3 fruit fly cellular contexts compared by ENCODE assay signal in the genomic region with DNA sequence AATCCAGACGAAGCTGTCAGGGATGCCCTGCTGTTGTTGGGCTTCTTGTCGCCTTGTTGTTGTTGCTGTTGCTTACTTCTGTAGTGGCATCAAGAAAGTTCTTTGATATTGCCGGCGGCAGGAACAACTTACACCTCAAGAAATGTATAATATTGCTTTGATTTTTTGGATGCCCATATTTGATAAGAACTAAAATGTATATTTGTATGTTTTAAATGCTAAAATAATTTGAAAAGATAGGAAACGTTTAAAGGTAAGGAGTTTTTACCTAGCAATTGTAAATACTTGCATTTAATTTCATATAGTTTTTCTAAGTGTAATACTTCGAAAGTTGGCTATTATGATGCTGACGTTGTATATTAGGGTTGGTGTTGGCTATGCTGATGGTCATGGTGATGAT.
TF ChIP-seq lines count a peak whose summit lies in the region.

No protein-coding gene starts in this region.

- no peak for TF ChIP-seq CTCF in whole organism, embryonic (GFP tag; optimal IDR thresholded peaks at IDR 0.05; lab: Kevin White, UChicago)

TF ChIP-seq in whole organism, embryonic, 481 proteins besides CTCF, POLR2A, EP300 and RAD21 (continues in another document):
- TF ChIP-seq Fer3 (tag; optimal IDR thresholded peaks at IDR 0.05; lab: Kevin White, UChicago), result peak; percentile 45
- no peak for TF ChIP-seq kah (GFP tag; optimal IDR thresholded peaks at IDR 0.05; lab: Kevin White, UChicago)
- TF ChIP-seq CG9932 (GFP tag; IDR thresholded peaks at IDR 0.05; lab: Robert Waterston, UW), result peak; percentile 28; the same call in 1 of the 2 replicates
- peak; percentile 24 for TF ChIP-seq Asciz (GFP tag; optimal IDR thresholded peaks at IDR 0.05; lab: Kevin White, UChicago)
- TF ChIP-seq CG9797 (GFP tag; optimal IDR thresholded peaks at IDR 0.05; lab: Kevin White, UChicago), result no peak
- peak; percentile 28 for TF ChIP-seq CG9727 (GFP tag; optimal IDR thresholded peaks at IDR 0.05; lab: Kevin White, UChicago)
- TF ChIP-seq CG17361 (GFP tag; IDR thresholded peaks at IDR 0.05; lab: Robert Waterston, UW), result peak; percentile 47; the same call in 2 of the 3 replicates
- TF ChIP-seq Hand (GFP tag; optimal IDR thresholded peaks at IDR 0.05; lab: Kevin White, UChicago), result peak; percentile 1
- no peak for TF ChIP-seq usp (GFP tag; optimal IDR thresholded peaks at IDR 0.05; lab: Kevin White, UChicago)
- TF ChIP-seq tgo (GFP tag; IDR thresholded peaks at IDR 0.05; lab: Robert Waterston, UW), result 0 out of 3 replicates have a peak, but pooled peaks have one; percentile 19
- no peak for TF ChIP-seq fd102C (GFP tag; optimal IDR thresholded peaks at IDR 0.05; lab: Kevin White, UChicago)
- no peak for TF ChIP-seq exex (tag; optimal IDR thresholded peaks at IDR 0.05; lab: Kevin White, UChicago)
- peak; percentile 34 for TF ChIP-seq fd96Cb (tag; optimal IDR thresholded peaks at IDR 0.05; lab: Kevin White, UChicago)
- no peak for TF ChIP-seq CG9609 (GFP tag; optimal IDR thresholded peaks at IDR 0.05; lab: Kevin White, UChicago)
- TF ChIP-seq CG7556 (GFP tag; optimal IDR thresholded peaks at IDR 0.05; lab: Kevin White, UChicago), result peak; percentile 43
- TF ChIP-seq Spps (tag; optimal IDR thresholded peaks at IDR 0.05; lab: Kevin White, UChicago), result peak; percentile 14
- peak; percentile 45 for TF ChIP-seq CG14710 (tag; optimal IDR thresholded peaks at IDR 0.05; lab: Kevin White, UChicago)
- peak; percentile 64 for TF ChIP-seq CG31441 (GFP tag; IDR thresholded peaks at IDR 0.05; lab: Robert Waterston, UW)
- TF ChIP-seq CG17359 (tag; optimal IDR thresholded peaks at IDR 0.05; lab: Kevin White, UChicago), result peak; percentile 55
- TF ChIP-seq CG4360 (GFP tag; IDR thresholded peaks at IDR 0.05; lab: Robert Waterston, UW), result peak; percentile 29; the same call in 1 of the 2 replicates
- TF ChIP-seq CG13624 (GFP tag; optimal IDR thresholded peaks at IDR 0.05; lab: Kevin White, UChicago), result no peak
- peak; percentile 68 for TF ChIP-seq Blimp-1 (GFP tag; optimal IDR thresholded peaks at IDR 0.05; lab: Kevin White, UChicago)
- TF ChIP-seq CG6813 (GFP tag; optimal IDR thresholded peaks at IDR 0.05; lab: Kevin White, UChicago), result no peak
- TF ChIP-seq hth (optimal IDR thresholded peaks at IDR 0.05; lab: Kevin White, UChicago), result no peak
- peak; percentile 43 for TF ChIP-seq CG13424 (tag; optimal IDR thresholded peaks at IDR 0.05; lab: Kevin White, UChicago)
- TF ChIP-seq eve (GFP tag; optimal IDR thresholded peaks at IDR 0.05; lab: Kevin White, UChicago), result peak in 1 of 2 experiments; percentile 67
- TF ChIP-seq CG12391 (tag; optimal IDR thresholded peaks at IDR 0.05; lab: Kevin White, UChicago), result peak; percentile 56
- TF ChIP-seq cwo (GFP tag; optimal IDR thresholded peaks at IDR 0.05; lab: Kevin White, UChicago), result peak; percentile 7

TF ChIP-seq in whole organism, prepupa, 60 proteins besides CTCF, POLR2A, EP300 and RAD21:
- TF ChIP-seq Hr38 (GFP tag; optimal IDR thresholded peaks at IDR 0.05; lab: Kevin White, UChicago), result no peak
- no peak for TF ChIP-seq CG3032 (tag; optimal IDR thresholded peaks at IDR 0.05; lab: Kevin White, UChicago)
- TF ChIP-seq pdm3 (GFP tag; optimal IDR thresholded peaks at IDR 0.05; lab: Kevin White, UChicago), result no peak
- peak; percentile 42 for TF ChIP-seq Met (GFP tag; optimal IDR thresholded peaks at IDR 0.05; lab: Kevin White, UChicago)
- no peak for TF ChIP-seq CG3919 (GFP tag; optimal IDR thresholded peaks at IDR 0.05; lab: Kevin White, UChicago)
- TF ChIP-seq lz (GFP tag; optimal IDR thresholded peaks at IDR 0.05; lab: Kevin White, UChicago), result no peak
- TF ChIP-seq CG6276 (GFP tag; optimal IDR thresholded peaks at IDR 0.05; lab: Kevin White, UChicago), result no peak
- TF ChIP-seq Eip93F (GFP tag; optimal IDR thresholded peaks at IDR 0.05; lab: Kevin White, UChicago), result no peak
- peak; percentile 42 for TF ChIP-seq Eip78C (GFP tag; lab: Kevin White, UChicago)
- TF ChIP-seq CG9139 (GFP tag; optimal IDR thresholded peaks at IDR 0.05; lab: Kevin White, UChicago), result no peak
- TF ChIP-seq OdsH (GFP tag; optimal IDR thresholded peaks at IDR 0.05; lab: Kevin White, UChicago), result no peak
- TF ChIP-seq CG6163 (GFP tag; IDR thresholded peaks at IDR 0.05; lab: Robert Waterston, UW), result no peak
- no peak for TF ChIP-seq CG7368 (GFP tag; optimal IDR thresholded peaks at IDR 0.05; lab: Kevin White, UChicago)
- TF ChIP-seq svp (GFP tag; lab: Kevin White, UChicago), result peak; percentile 51
- TF ChIP-seq Lpt (GFP tag; optimal IDR thresholded peaks at IDR 0.05; lab: Kevin White, UChicago), result no peak
- TF ChIP-seq esn (GFP tag; optimal IDR thresholded peaks at IDR 0.05; lab: Kevin White, UChicago), result peak; percentile 1
- TF ChIP-seq CG8632 (GFP tag; optimal IDR thresholded peaks at IDR 0.05; lab: Kevin White, UChicago), result no peak
- TF ChIP-seq Sox15 (GFP tag; optimal IDR thresholded peaks at IDR 0.05; lab: Kevin White, UChicago), result no peak
- no peak for TF ChIP-seq CG8119 (GFP tag; IDR thresholded peaks at IDR 0.05; lab: Robert Waterston, UW)
- no peak for TF ChIP-seq vri (GFP tag; optimal IDR thresholded peaks at IDR 0.05; lab: Kevin White, UChicago)
- no peak for TF ChIP-seq fd59A (GFP tag; optimal IDR thresholded peaks at IDR 0.05; lab: Kevin White, UChicago)
- TF ChIP-seq CG10631 (GFP tag; optimal IDR thresholded peaks at IDR 0.05; lab: Kevin White, UChicago), result no peak
- TF ChIP-seq CG1621 (tag; optimal IDR thresholded peaks at IDR 0.05; lab: Kevin White, UChicago), result no peak
- no peak for TF ChIP-seq salr (GFP tag; optimal IDR thresholded peaks at IDR 0.05; lab: Kevin White, UChicago)
- no peak for TF ChIP-seq fd85E (GFP tag; optimal IDR thresholded peaks at IDR 0.05; lab: Kevin White, UChicago)
TF ChIP-seq in whole organism, prepupa: peak in this region for 4.

TF ChIP-seq in whole organism, wandering third instar larva, 38 proteins besides CTCF, POLR2A, EP300 and RAD21:
- TF ChIP-seq CG9705 (GFP tag; optimal IDR thresholded peaks at IDR 0.05; lab: Kevin White, UChicago) (no peak), h (GFP tag; optimal IDR thresholded peaks at IDR 0.05; lab: Kevin White, UChicago) (peak; percentile 21), usp (GFP tag; optimal IDR thresholded peaks at IDR 0.05; lab: Kevin White, UChicago) (no peak), jim (GFP tag; optimal IDR thresholded peaks at IDR 0.05; lab: Kevin White, UChicago) (no peak), pan (optimal IDR thresholded peaks at IDR 0.05; lab: Kevin White, UChicago) (no peak), Vsx2 (GFP tag; optimal IDR thresholded peaks at IDR 0.05; lab: Kevin White, UChicago; ENCODE audit: partially characterized antibody) (no peak), woc (GFP tag; optimal IDR thresholded peaks at IDR 0.05; lab: Kevin White, UChicago) (no peak), Abd-B (GFP tag; optimal IDR thresholded peaks at IDR 0.05; lab: Kevin White, UChicago) (no peak), OdsH (GFP tag; optimal IDR thresholded peaks at IDR 0.05; lab: Kevin White, UChicago) (peak; percentile 41), Dfd (GFP tag; optimal IDR thresholded peaks at IDR 0.05; lab: Kevin White, UChicago) (no peak), dsf (GFP tag; optimal IDR thresholded peaks at IDR 0.05; lab: Kevin White, UChicago; ENCODE audit: borderline replicate concordance) (no peak), sv (GFP tag; optimal IDR thresholded peaks at IDR 0.05; lab: Kevin White, UChicago) (no peak), lola (GFP tag; optimal IDR thresholded peaks at IDR 0.05; lab: Kevin White, UChicago) (no peak), Hr78 (GFP tag; optimal IDR thresholded peaks at IDR 0.05; lab: Kevin White, UChicago) (no peak), br (GFP tag; optimal IDR thresholded peaks at IDR 0.05; lab: Kevin White, UChicago) (no peak), HLH106 (tag; optimal IDR thresholded peaks at IDR 0.05; lab: Kevin White, UChicago) (peak; percentile 21), sage (GFP tag; optimal IDR thresholded peaks at IDR 0.05; lab: Kevin White, UChicago) (no peak), N (GFP tag; optimal IDR thresholded peaks at IDR 0.05; lab: Kevin White, UChicago) (no peak), CrebA (GFP tag; optimal IDR thresholded peaks at IDR 0.05; lab: Kevin White, UChicago; ENCODE audit: borderline replicate concordance) (no peak), Hnf4 (GFP tag; optimal IDR thresholded peaks at IDR 0.05; lab: Kevin White, UChicago) (peak; percentile 16), dl (GFP tag; optimal IDR thresholded peaks at IDR 0.05; lab: Kevin White, UChicago; ENCODE audit: insufficient read depth in 1 of 2, partially characterized antibody in 2 of 2) (no peak), foxo (GFP tag; optimal IDR thresholded peaks at IDR 0.05; lab: Kevin White, UChicago) (peak in 1 of 2 experiments; percentile 30), ey (GFP tag; optimal IDR thresholded peaks at IDR 0.05; lab: Kevin White, UChicago) (no peak), Myc (optimal IDR thresholded peaks at IDR 0.05; lab: Kevin White, UChicago) (no peak), Mio (GFP tag; optimal IDR thresholded peaks at IDR 0.05; lab: Kevin White, UChicago) (no peak), Sp1 (GFP tag; optimal IDR thresholded peaks at IDR 0.05; lab: Kevin White, UChicago) (no peak), GATAd (GFP tag; optimal IDR thresholded peaks at IDR 0.05; lab: Kevin White, UChicago) (no peak), rgr (GFP tag; optimal IDR thresholded peaks at IDR 0.05; lab: Kevin White, UChicago) (peak; percentile 4), CG32264 (GFP tag; optimal IDR thresholded peaks at IDR 0.05; lab: Kevin White, UChicago) (no peak), dmrt93B (GFP tag; optimal IDR thresholded peaks at IDR 0.05; lab: Kevin White, UChicago) (no peak), Dif (GFP tag; optimal IDR thresholded peaks at IDR 0.05; lab: Kevin White, UChicago; ENCODE audit: partially characterized antibody) (no peak), brk (GFP tag; optimal IDR thresholded peaks at IDR 0.05; lab: Kevin White, UChicago) (no peak), fru (GFP tag; optimal IDR thresholded peaks at IDR 0.05; lab: Kevin White, UChicago) (peak; percentile 36), tai (GFP tag; optimal IDR thresholded peaks at IDR 0.05; lab: Kevin White, UChicago) (no peak), psq (GFP tag; optimal IDR thresholded peaks at IDR 0.05; lab: Kevin White, UChicago) (peak; percentile 4), Rel (GFP tag; optimal IDR thresholded peaks at IDR 0.05; lab: Kevin White, UChicago) (no peak), Rel (tag; optimal IDR thresholded peaks at IDR 0.05; lab: Kevin White, UChicago) (no peak)
TF ChIP-seq in whole organism, wandering third instar larva: peak in this region for 8.

Comparison
In these comparisons a context has a peak if more than half of its experiments do, and no peak if none do; other contexts are left out.
1. Of the 7 proteins assayed by ChIP-seq in both whole organism, embryonic and whole organism, prepupa: peak only in whole organism, embryonic: Blimp-1 and Sox102F; only in whole organism, prepupa: none; in both: none; in neither: 5.